Worm (Caenorhabditis elegans) whole organism, L1 larva: ENCODE measurements around the gene nlp-20.
A peak's percentile ranks its signal among the peaks of the same experiment; 100 is the strongest.

Source experiments
- C16A3.4 ChIP-seq: fragments of 150-350 bp; optimal IDR thresholded peaks from 2 replicates; lab custom pipeline; 2014; ENCODE audit warnings: missing biosample characterization, missing genetic modification characterization
- C34B4.2 ChIP-seq: sonication (generic microtip); optimal IDR thresholded peaks from 2 replicates; lab custom pipeline; 2017; ENCODE audit warnings: mild to moderate bottlenecking, missing genetic modification characterization, missing compliant biosample characterization
- F16B12.6 ChIP-seq: fragments of 150-350 bp; optimal IDR thresholded peaks from 2 replicates; lab custom pipeline; 2014; ENCODE audit warnings: missing biosample characterization, missing genetic modification characterization
- aha-1 ChIP-seq: fragments of 150-350 bp; optimal IDR thresholded peaks from 2 replicates; lab custom pipeline; 2014; ENCODE audit warnings: missing biosample characterization, missing genetic modification characterization
- alr-1 ChIP-seq: fragments of 200-800 bp; sonication (Bioruptor generic); optimal IDR thresholded peaks from 2 replicates; lab custom pipeline; 2018; ENCODE audit warnings: borderline replicate concordance, mild to moderate bottlenecking, missing genetic modification characterization, missing compliant biosample characterization
- aly-2 ChIP-seq: fragments of 150-350 bp; optimal IDR thresholded peaks from 2 replicates; lab custom pipeline; 2014; ENCODE audit warnings: missing biosample characterization, missing genetic modification characterization
- blmp-1 ChIP-seq: fragments of 150-350 bp; optimal IDR thresholded peaks from 2 replicates; lab custom pipeline; 2014; ENCODE audit warnings: missing biosample characterization, missing genetic modification characterization
- ceh-63 ChIP-seq: fragments of 200-800 bp; sonication (Bioruptor generic); optimal IDR thresholded peaks from 2 replicates; lab custom pipeline; 2018; ENCODE audit warnings: mild to moderate bottlenecking, missing genetic modification characterization, missing compliant biosample characterization
- ceh-8 ChIP-seq: fragments of 200-800 bp; sonication (Bioruptor generic); optimal IDR thresholded peaks from 2 replicates; lab custom pipeline; 2018; ENCODE audit warnings: mild to moderate bottlenecking, missing genetic modification characterization, moderate library complexity, missing compliant biosample characterization
- ceh-82 ChIP-seq, 3 experiments: fragments of 150-350 bp in 1 of 3; sonication (generic microtip) in 2 of 3; optimal IDR thresholded peaks; 2 replicates each; lab custom pipeline; 2014 to 2017; ENCODE audit warnings: missing biosample characterization in 3 of 3, missing genetic modification characterization in 3 of 3
- ces-1 ChIP-seq: fragments of 150-350 bp; optimal IDR thresholded peaks from 2 replicates; lab custom pipeline; 2014; ENCODE audit warnings: missing biosample characterization, missing genetic modification reagents, missing genetic modification characterization
- dsc-1 ChIP-seq: sonication (generic microtip); optimal IDR thresholded peaks from 2 replicates; lab custom pipeline; 2016; ENCODE audit warnings: mild to moderate bottlenecking, missing genetic modification characterization, missing compliant biosample characterization
- egl-13 ChIP-seq: sonication (generic microtip); optimal IDR thresholded peaks from 2 replicates; lab custom pipeline; 2016; ENCODE audit warnings: missing genotype, missing genetic modification reagents, missing genetic modification characterization, missing compliant biosample characterization
- egl-27 ChIP-seq, 2 experiments: fragments of 150-350 bp in 1 of 2; sonication (generic microtip); optimal IDR thresholded peaks; 3 replicates each; lab custom pipeline; 2017 to 2018; ENCODE audit warnings: missing biosample characterization in 2 of 2, missing genetic modification characterization in 2 of 2, missing genetic modification reagents in 2 of 2
- elt-3 ChIP-seq, 6 experiments: fragments of 150-350 bp in 1 of 6; sonication (generic microtip); optimal IDR thresholded peaks; 2 replicates each; lab custom pipeline; 2017 to 2018; ENCODE audit warnings: missing biosample characterization in 6 of 6, missing genetic modification characterization in 6 of 6, inconsistent platforms in 1 of 6
- fkh-4 ChIP-seq: sonication (generic microtip); optimal IDR thresholded peaks from 2 replicates; lab custom pipeline; 2016; ENCODE audit warnings: missing compliant biosample characterization, missing genetic modification characterization, borderline replicate concordance
- hlh-17 ChIP-seq: fragments of 200-800 bp; sonication (Bioruptor generic); optimal IDR thresholded peaks from 2 replicates; lab custom pipeline; 2018; ENCODE audit warnings: missing genetic modification characterization, mild to moderate bottlenecking, missing compliant biosample characterization, moderate library complexity, borderline replicate concordance
- hpl-2 ChIP-seq: fragments of 150-350 bp; optimal IDR thresholded peaks from 2 replicates; lab custom pipeline; 2014; ENCODE audit warnings: missing biosample characterization, missing genetic modification reagents, missing genetic modification characterization
- jun-1 ChIP-seq: fragments of 150-350 bp; optimal IDR thresholded peaks from 2 replicates; lab custom pipeline; 2014; ENCODE audit warnings: missing biosample characterization, missing genetic modification reagents, missing genetic modification characterization
- lin-13 ChIP-seq: fragments of 150-350 bp; optimal IDR thresholded peaks from 2 replicates; lab custom pipeline; 2014; ENCODE audit warnings: missing biosample characterization, missing genetic modification reagents, missing genetic modification characterization
- lin-39 ChIP-seq: fragments of 150-350 bp; optimal IDR thresholded peaks from 2 replicates; lab custom pipeline; 2014; ENCODE audit warnings: missing biosample characterization, missing genetic modification reagents, missing genetic modification characterization
- lir-3 ChIP-seq: sonication (generic microtip); optimal IDR thresholded peaks from 2 replicates; lab custom pipeline; 2016; ENCODE audit warnings: mild to moderate bottlenecking, missing genetic modification characterization, moderate library complexity, missing compliant biosample characterization; ENCODE audit not compliant: poor library complexity
- lsy-2 ChIP-seq, 2 experiments: fragments of 150-350 bp; optimal IDR thresholded peaks; 2 replicates each; lab custom pipeline; 2014; ENCODE audit warnings: missing biosample characterization in 2 of 2, missing genetic modification characterization in 2 of 2
- mdl-1 ChIP-seq, 2 experiments: fragments of 150-350 bp; optimal IDR thresholded peaks; 2 replicates each; lab custom pipeline; 2014 to 2017; ENCODE audit warnings: missing biosample characterization in 2 of 2, missing genetic modification characterization in 2 of 2, inconsistent platforms in 1 of 2
- mef-2 ChIP-seq: fragments of 150-350 bp; optimal IDR thresholded peaks from 2 replicates; lab custom pipeline; 2014; ENCODE audit warnings: missing biosample characterization, missing genetic modification characterization
- mep-1 ChIP-seq: fragments of 150-350 bp; optimal IDR thresholded peaks from 2 replicates; lab custom pipeline; 2014; ENCODE audit warnings: missing biosample characterization, missing genetic modification characterization
- nhr-11 ChIP-seq: fragments of 150-350 bp; optimal IDR thresholded peaks from 2 replicates; lab custom pipeline; 2014; ENCODE audit warnings: missing biosample characterization, missing genetic modification characterization
- nhr-237 ChIP-seq: fragments of 150-350 bp; optimal IDR thresholded peaks from 2 replicates; lab custom pipeline; 2014; ENCODE audit warnings: missing biosample characterization, missing genetic modification characterization
- nhr-71 ChIP-seq: sonication (generic microtip); optimal IDR thresholded peaks from 2 replicates; lab custom pipeline; 2016; ENCODE audit warnings: mild to moderate bottlenecking, missing genetic modification characterization, moderate library complexity, missing compliant biosample characterization
- nhr-76 ChIP-seq: sonication (generic microtip); optimal IDR thresholded peaks from 2 replicates; lab custom pipeline; 2017; ENCODE audit warnings: missing biosample characterization, missing genetic modification characterization
- pqm-1 ChIP-seq: sonication (generic microtip); optimal IDR thresholded peaks from 3 replicates; lab custom pipeline; 2017; ENCODE audit warnings: missing biosample characterization, missing genetic modification characterization
- rnt-1 ChIP-seq: sonication (generic microtip); optimal IDR thresholded peaks from 2 replicates; lab custom pipeline; 2016; ENCODE audit warnings: mild to moderate bottlenecking, missing genetic modification characterization, moderate library complexity, missing compliant biosample characterization
- skn-1 ChIP-seq: fragments of 150-350 bp; optimal IDR thresholded peaks from 2 replicates; lab custom pipeline; 2014; ENCODE audit warnings: missing biosample characterization, missing genetic modification characterization
- sox-4 ChIP-seq: sonication (generic microtip); optimal IDR thresholded peaks from 2 replicates; lab custom pipeline; 2016; ENCODE audit warnings: missing genetic modification characterization, missing compliant biosample characterization
- sptf-1 ChIP-seq: fragments of 150-350 bp; optimal IDR thresholded peaks from 2 replicates; lab custom pipeline; 2014; ENCODE audit warnings: missing biosample characterization, missing genetic modification characterization
- swsn-7 ChIP-seq: sonication (generic microtip); optimal IDR thresholded peaks from 2 replicates; lab custom pipeline; 2016; ENCODE audit warnings: missing genetic modification characterization, missing compliant biosample characterization
- tbx-2 ChIP-seq: sonication (generic microtip); optimal IDR thresholded peaks from 2 replicates; lab custom pipeline; 2016; ENCODE audit warnings: missing genetic modification characterization, missing compliant biosample characterization
- tlp-1 ChIP-seq: fragments of 150-350 bp; optimal IDR thresholded peaks from 2 replicates; lab custom pipeline; 2014; ENCODE audit warnings: missing biosample characterization, missing genetic modification characterization
- unc-130 ChIP-seq: fragments of 150-350 bp; optimal IDR thresholded peaks from 2 replicates; lab custom pipeline; 2017; ENCODE audit warnings: missing biosample characterization, missing genetic modification characterization, inconsistent platforms
- unc-62 ChIP-seq: fragments of 150-350 bp; optimal IDR thresholded peaks from 2 replicates; lab custom pipeline; 2014; ENCODE audit warnings: missing biosample characterization, missing genetic modification reagents, missing genetic modification characterization
- unc-98 ChIP-seq: fragments of 200-800 bp; sonication (Bioruptor generic); IDR thresholded peaks from 2 replicates; pipeline ENCODE4 v1.3.6; 2022; ENCODE audit warnings: missing genetic modification characterization, missing compliant biosample characterization
- xbp-1 ChIP-seq: sonication (generic microtip); optimal IDR thresholded peaks from 2 replicates; lab custom pipeline; 2016; ENCODE audit warnings: missing genetic modification characterization, missing compliant biosample characterization
- zip-4 ChIP-seq: fragments of 200-800 bp; sonication (Bioruptor generic); optimal IDR thresholded peaks from 2 replicates; lab custom pipeline; 2018; ENCODE audit warnings: mild to moderate bottlenecking, missing genetic modification characterization, moderate library complexity, missing compliant biosample characterization
- ztf-11 ChIP-seq, 2 experiments: sonication (generic microtip); optimal IDR thresholded peaks; 2 replicates each; lab custom pipeline; 2016 to 2017; ENCODE audit warnings: missing genetic modification characterization in 2 of 2, missing biosample characterization in 1 of 2, missing compliant biosample characterization in 1 of 2
- ztf-4 ChIP-seq: fragments of 150-350 bp; optimal IDR thresholded peaks from 2 replicates; lab custom pipeline; 2014; ENCODE audit warnings: missing biosample characterization, missing genetic modification characterization

The nlp-20 gene

DNA sequence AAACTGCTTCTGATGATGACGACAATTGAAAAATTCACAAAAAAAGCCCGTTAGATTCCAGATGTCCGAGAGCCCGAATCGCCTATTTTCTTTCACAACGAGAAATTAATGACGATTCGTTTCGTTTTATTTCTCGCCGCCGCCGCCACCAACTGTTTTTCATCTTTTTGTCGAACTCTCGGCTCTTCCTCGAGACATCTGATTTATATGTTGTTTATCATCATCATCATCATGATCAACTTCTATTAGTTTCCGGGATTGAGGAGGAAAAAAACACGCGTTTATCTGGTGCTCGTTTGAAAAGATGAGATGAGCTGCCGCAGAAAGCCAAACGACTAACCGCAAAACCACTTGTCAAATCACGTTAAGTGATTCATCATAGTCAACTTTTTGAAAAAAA, 16.6 kb upstream of the nlp-20 start (continued):
- TF ChIP-seq ceh-63 (GFP tag; lab: Kevin White, UChicago), result no peak
- no peak for TF ChIP-seq egl-27 (tag; optimal IDR thresholded peaks at IDR 0.05; lab: Kevin White, UChicago)
- no peak for TF ChIP-seq lin-13 (GFP tag; lab: Kevin White, UChicago)
- TF ChIP-seq unc-62 (GFP tag; lab: Kevin White, UChicago), result no peak
- TF ChIP-seq nhr-11 (tag; lab: Kevin White, UChicago), result no peak
- peak; percentile 46 for TF ChIP-seq fkh-4 (tag; lab: Kevin White, UChicago)
- TF ChIP-seq elt-3 (tag; optimal IDR thresholded peaks at IDR 0.05; lab: Kevin White, UChicago), result no peak
- TF ChIP-seq dsc-1 (tag; lab: Kevin White, UChicago), result peak; percentile 91
- TF ChIP-seq sox-4 (tag; lab: Kevin White, UChicago), result no peak
- TF ChIP-seq mef-2 (tag; lab: Kevin White, UChicago), result no peak
- TF ChIP-seq mdl-1 (tag; optimal IDR thresholded peaks at IDR 0.05; lab: Kevin White, UChicago), result no peak
- TF ChIP-seq mep-1 (tag; lab: Kevin White, UChicago), result no peak
- TF ChIP-seq nhr-237 (tag; lab: Kevin White, UChicago), result no peak
- TF ChIP-seq aly-2 (tag; lab: Kevin White, UChicago), result no peak
- TF ChIP-seq ztf-4 (tag; lab: Kevin White, UChicago), result no peak
- peak; percentile 22 for TF ChIP-seq unc-130 (tag; lab: Kevin White, UChicago)
- TF ChIP-seq lsy-2 (tag; optimal IDR thresholded peaks at IDR 0.05; lab: Kevin White, UChicago), result peak in 1 of 2 experiments; percentile 13
- TF ChIP-seq tlp-1 (tag; lab: Kevin White, UChicago), result no peak
- no peak for TF ChIP-seq nhr-76
- no peak for TF ChIP-seq zip-4 (GFP tag; lab: Kevin White, UChicago)
- TF ChIP-seq ces-1 (GFP tag; lab: Kevin White, UChicago), result no peak
- TF ChIP-seq C16A3.4, result no peak
- TF ChIP-seq jun-1 (tag; lab: Kevin White, UChicago), result no peak
- TF ChIP-seq ceh-8 (GFP tag; lab: Kevin White, UChicago), result no peak
- no peak for TF ChIP-seq skn-1 (tag; lab: Kevin White, UChicago)
- TF ChIP-seq nhr-71 (tag; lab: Kevin White, UChicago), result peak; percentile 56
- no peak for TF ChIP-seq tbx-2 (tag; lab: Kevin White, UChicago)
- no peak for TF ChIP-seq egl-13 (tag; lab: Kevin White, UChicago)
- TF ChIP-seq hlh-17 (GFP tag; lab: Kevin White, UChicago), result no peak
- TF ChIP-seq rnt-1 (tag; lab: Kevin White, UChicago), result peak; percentile 80
- TF ChIP-seq alr-1 (tag; lab: Kevin White, UChicago), result no peak
- TF ChIP-seq unc-98, result no peak
- no peak for TF ChIP-seq pqm-1 (tag; lab: Kevin White, UChicago)
- no peak for TF ChIP-seq ztf-11 (tag; optimal IDR thresholded peaks at IDR 0.05; lab: Kevin White, UChicago)
- TF ChIP-seq lir-3 (tag; lab: Kevin White, UChicago), result no peak
- no peak for TF ChIP-seq lin-39 (tag; lab: Kevin White, UChicago)
- TF ChIP-seq, all 84 proteins: peak for 9

DNA sequence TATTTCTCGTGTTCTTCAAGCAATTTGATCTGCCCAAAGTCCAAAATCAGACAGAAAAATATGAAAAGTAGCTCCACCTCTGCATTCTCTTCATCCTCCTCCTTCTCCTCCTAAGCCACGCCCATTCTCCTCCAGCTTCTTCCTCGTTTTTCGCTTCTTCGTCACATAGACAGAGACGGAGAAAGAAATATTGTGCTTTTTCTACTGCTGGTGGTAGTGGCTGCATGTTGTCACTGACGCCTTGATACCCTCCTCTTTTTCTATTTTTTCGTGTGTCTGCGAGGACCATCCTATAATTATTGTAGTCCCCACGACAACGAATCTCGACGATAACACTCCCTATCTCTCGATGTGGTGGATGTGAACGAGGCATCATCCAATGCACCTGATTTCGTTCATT, 15.7 kb upstream of the nlp-20 start, which contains the start of gene C08G9.1:
Gene C08G9.1 (plus strand): TSS at position 175 of the 400 bp plus-strand sequence.
- TF ChIP-seq ceh-82 (tag; optimal IDR thresholded peaks at IDR 0.05; lab: Kevin White, UChicago) (peak in 1 of 3 experiments; percentile 17), F16B12.6 (tag; lab: Kevin White, UChicago) (no peak), xbp-1 (tag; lab: Kevin White, UChicago) (no peak), dsc-1 (tag; lab: Kevin White, UChicago) (no peak), rnt-1 (tag; lab: Kevin White, UChicago) (peak; percentile 43), sptf-1 (tag; lab: Kevin White, UChicago) (no peak), C34B4.2 (tag; lab: Kevin White, UChicago) (no peak), ztf-4 (tag; lab: Kevin White, UChicago) (no peak), lsy-2 (tag; optimal IDR thresholded peaks at IDR 0.05; lab: Kevin White, UChicago) (no peak), blmp-1 (tag; lab: Kevin White, UChicago) (no peak), hpl-2 (GFP tag; lab: Kevin White, UChicago) (no peak), swsn-7 (tag; lab: Kevin White, UChicago) (no peak), aha-1 (no peak), ceh-8 (GFP tag; lab: Kevin White, UChicago) (no peak), fkh-4 (tag; lab: Kevin White, UChicago) (no peak), lin-39 (tag; lab: Kevin White, UChicago) (no peak)
